Worm (Caenorhabditis elegans): ENCODE data around the gene mdmh-35.

The mdmh-35 gene

DNA sequence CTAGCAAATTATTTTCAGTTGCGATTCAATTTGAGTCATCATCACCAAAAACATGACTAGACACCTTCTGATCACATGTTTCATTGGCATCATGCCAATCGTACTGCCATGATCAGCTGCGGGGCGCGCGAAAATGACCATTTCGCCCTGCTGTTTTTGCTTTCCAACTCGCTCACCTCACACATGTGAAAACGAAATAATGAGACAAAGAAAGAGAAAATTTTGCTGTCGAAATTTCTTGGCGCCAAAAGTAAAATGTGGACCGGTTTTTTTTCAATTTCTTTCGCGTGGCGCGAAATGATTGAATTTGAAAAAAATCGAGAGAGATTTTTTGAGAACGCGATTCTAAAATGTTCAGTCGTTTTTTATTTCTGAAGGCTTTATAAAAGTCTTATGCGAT lies 48.6 kb downstream of the mdmh-35 start:
- TF ChIP-seq nhr-90 (tag; optimal IDR thresholded peaks at IDR 0.05; ENCODE audit: poor library complexity) (peak; percentile 19), ceh-88 (GFP tag; IDR thresholded peaks at IDR 0.05) (no peak), swsn-7 (tag; optimal IDR thresholded peaks at IDR 0.05) (peak; percentile 6), snpc-4 (tag; optimal IDR thresholded peaks at IDR 0.05) (no peak), nhr-85 (tag) (peak; percentile 98), nhr-47 (tag; optimal IDR thresholded peaks at IDR 0.05) (peak; percentile 19), jun-1 (tag; optimal IDR thresholded peaks at IDR 0.05) (no peak), mdl-1 (tag; optimal IDR thresholded peaks at IDR 0.05) (no peak), lin-15B (tag; optimal IDR thresholded peaks at IDR 0.05) (no peak), pqm-1 (tag; optimal IDR thresholded peaks at IDR 0.05) (no peak), lsy-2 (tag; optimal IDR thresholded peaks at IDR 0.05) (peak in 1 of 2 experiments; percentile 16), unc-98 (GFP tag; IDR thresholded peaks at IDR 0.05) (no peak), hpl-2 (GFP tag; optimal IDR thresholded peaks at IDR 0.05) (no peak), unc-62 (GFP tag; optimal IDR thresholded peaks at IDR 0.05) (no peak), ztf-11 (tag; optimal IDR thresholded peaks at IDR 0.05) (no peak), nhr-19 (GFP tag; conservative IDR thresholded peaks at IDR 0.05) (peak; percentile 31), lin-35 (GFP tag; optimal IDR thresholded peaks at IDR 0.05) (peak; percentile 35 to 91), nhr-237 (tag; optimal IDR thresholded peaks at IDR 0.05) (no peak), aha-1 (tag; optimal IDR thresholded peaks at IDR 0.05) (no peak), grh-1 (GFP tag; IDR thresholded peaks at IDR 0.05) (peak; percentile 90), ets-5 (GFP tag; IDR thresholded peaks at IDR 0.05) (no peak), hlh-4 (tag; optimal IDR thresholded peaks at IDR 0.05) (no peak), C16A3.4 (tag; optimal IDR thresholded peaks at IDR 0.05) (no peak), ceh-63 (GFP tag; optimal IDR thresholded peaks at IDR 0.05) (no peak), Y116A8C.19 (tag; optimal IDR thresholded peaks at IDR 0.05; ENCODE audit: borderline replicate concordance) (no peak), ceh-8 (GFP tag; optimal IDR thresholded peaks at IDR 0.05) (no peak), irx-1 (tag; optimal IDR thresholded peaks at IDR 0.05) (peak; percentile 36), zag-1 (tag; optimal IDR thresholded peaks at IDR 0.05) (no peak), sup-37 (GFP tag; optimal IDR thresholded peaks at IDR 0.05) (no peak), blmp-1 (tag; optimal IDR thresholded peaks at IDR 0.05) (peak; percentile 96), alr-1 (tag; optimal IDR thresholded peaks at IDR 0.05; ENCODE audit: borderline replicate concordance) (no peak), pag-3 (tag; optimal IDR thresholded peaks at IDR 0.05; ENCODE audit: borderline replicate concordance, insufficient read depth) (peak; percentile 28), mef-2 (tag; optimal IDR thresholded peaks at IDR 0.05) (no peak), tlp-1 (tag; optimal IDR thresholded peaks at IDR 0.05) (no peak), mep-1 (tag; optimal IDR thresholded peaks at IDR 0.05) (peak; percentile 21), efl-1 (optimal IDR thresholded peaks at IDR 0.05) (peak; percentile 57 to 65), efl-1 (GFP tag; optimal IDR thresholded peaks at IDR 0.05 in 1 of 2) (peak; percentile 75 to 97), mab-9 (GFP tag; IDR thresholded peaks at IDR 0.05) (no peak), unc-130 (tag; optimal IDR thresholded peaks at IDR 0.05) (no peak), hlh-17 (GFP tag; optimal IDR thresholded peaks at IDR 0.05; ENCODE audit: borderline replicate concordance) (no peak), dsc-1 (tag; optimal IDR thresholded peaks at IDR 0.05) (no peak), elt-3 (tag; optimal IDR thresholded peaks at IDR 0.05) (peak in 2 of 6 experiments; percentile 23 to 28), dpl-1 (GFP tag; optimal IDR thresholded peaks at IDR 0.05) (peak; percentile 68 to 79 (median 77)), ceh-90 (tag; optimal IDR thresholded peaks at IDR 0.05) (no peak), xbp-1 (tag; optimal IDR thresholded peaks at IDR 0.05) (no peak), sptf-1 (tag; optimal IDR thresholded peaks at IDR 0.05) (no peak), sox-4 (tag; optimal IDR thresholded peaks at IDR 0.05) (no peak), lir-3 (tag; optimal IDR thresholded peaks at IDR 0.05; ENCODE audit: poor library complexity) (no peak), C34B4.2 (tag; optimal IDR thresholded peaks at IDR 0.05) (no peak), lin-13 (GFP tag; optimal IDR thresholded peaks at IDR 0.05) (peak; percentile 6), nhr-20 (tag; optimal IDR thresholded peaks at IDR 0.05) (peak; percentile 76), nhr-28 (tag; optimal IDR thresholded peaks at IDR 0.05) (no peak), egl-27 (tag; optimal IDR thresholded peaks at IDR 0.05) (no peak)
